Fruit fly (Drosophila melanogaster): ENCODE data around the gene CG32240.
A peak's percentile ranks its signal among the peaks of the same experiment; 100 is the strongest.

CG32240 gene

dm6 chr3L:4405922-4406321, 24.5 kb upstream of the CG32240 start, which contains the start of gene CG15019 (continued):
- TF ChIP-seq sug (tag; optimal IDR thresholded peaks at IDR 0.05) = no peak
- no peak for TF ChIP-seq gcm (GFP tag; optimal IDR thresholded peaks at IDR 0.05)
- TF ChIP-seq gce (GFP tag; IDR thresholded peaks at IDR 0.05) = no peak
- no peak for TF ChIP-seq dati (GFP tag; IDR thresholded peaks at IDR 0.05)
- no peak for TF ChIP-seq sisA (GFP tag; IDR thresholded peaks at IDR 0.05)
- TF ChIP-seq CG7928 (GFP tag; optimal IDR thresholded peaks at IDR 0.05) = peak; percentile 84
- peak; percentile 17; the same call in 1 of the 3 replicates for TF ChIP-seq CG14860 (GFP tag; IDR thresholded peaks at IDR 0.05; ENCODE audit: partially characterized antibody)
- TF ChIP-seq CG10274 (GFP tag; optimal IDR thresholded peaks at IDR 0.05) = no peak
- TF ChIP-seq Lim3 (GFP tag; IDR thresholded peaks at IDR 0.05) = no peak
- no peak for TF ChIP-seq CG18011 (GFP tag; optimal IDR thresholded peaks at IDR 0.05)
- TF ChIP-seq CG8944 (GFP tag; optimal IDR thresholded peaks at IDR 0.05) = no peak
- no peak for TF ChIP-seq Abd-B (GFP tag; optimal IDR thresholded peaks at IDR 0.05)
- TF ChIP-seq pros (GFP tag; optimal IDR thresholded peaks at IDR 0.05) = no peak
- peak; percentile 64 for TF ChIP-seq YL-1 (GFP tag; optimal IDR thresholded peaks at IDR 0.05)
- no peak for TF ChIP-seq GATAe (GFP tag; conservative IDR thresholded peaks at IDR 0.05)
- TF ChIP-seq HmgD (GFP tag; optimal IDR thresholded peaks at IDR 0.05) = no peak
- TF ChIP-seq CG15479 (GFP tag; optimal IDR thresholded peaks at IDR 0.05) = no peak
- TF ChIP-seq nerfin-2 (GFP tag; IDR thresholded peaks at IDR 0.05; ENCODE audit: partially characterized antibody) = 0 out of 2 replicates have a peak, but pooled peaks have one; percentile 51
- TF ChIP-seq CG7372 (GFP tag; IDR thresholded peaks at IDR 0.05) = no peak
- TF ChIP-seq CG31365 (tag; optimal IDR thresholded peaks at IDR 0.05) = no peak
- no peak for TF ChIP-seq wor (GFP tag; IDR thresholded peaks at IDR 0.05)
- no peak for TF ChIP-seq Awh (GFP tag; IDR thresholded peaks at IDR 0.05)
- no peak for TF ChIP-seq ken (GFP tag; IDR thresholded peaks at IDR 0.05)
- TF ChIP-seq CG9437 (GFP tag; optimal IDR thresholded peaks at IDR 0.05) = no peak
- no peak for TF ChIP-seq CG14667 (GFP tag; IDR thresholded peaks at IDR 0.05)
- peak; percentile 26; the same call in 1 of the 2 replicates for TF ChIP-seq NFAT (GFP tag; IDR thresholded peaks at IDR 0.05)
- no peak for TF ChIP-seq twi (tag; optimal IDR thresholded peaks at IDR 0.05)
- TF ChIP-seq Fer1 (GFP tag; optimal IDR thresholded peaks at IDR 0.05) = no peak
- TF ChIP-seq CG4360 (GFP tag; IDR thresholded peaks at IDR 0.05) = no peak
- peak; percentile 93 for TF ChIP-seq Dref (GFP tag; IDR thresholded peaks at IDR 0.05)
- TF ChIP-seq bab2 (GFP tag; optimal IDR thresholded peaks at IDR 0.05) = no peak
- TF ChIP-seq CG8924 (tag; optimal IDR thresholded peaks at IDR 0.05) = no peak
- TF ChIP-seq dm (GFP tag; optimal IDR thresholded peaks at IDR 0.05) = peak; percentile 97
- TF ChIP-seq CG13775 (GFP tag; optimal IDR thresholded peaks at IDR 0.05) = no peak
- no peak for TF ChIP-seq CG30431 (GFP tag; optimal IDR thresholded peaks at IDR 0.05)
- TF ChIP-seq CG34376 (GFP tag; optimal IDR thresholded peaks at IDR 0.05) = no peak
- TF ChIP-seq Nf-YA (GFP tag; IDR thresholded peaks at IDR 0.05) = no peak
- no peak for TF ChIP-seq Sox102F (GFP tag; optimal IDR thresholded peaks at IDR 0.05)
- no peak for TF ChIP-seq CG17385 (GFP tag; optimal IDR thresholded peaks at IDR 0.05)
- peak; percentile 55; the same call in 1 of the 2 replicates for TF ChIP-seq CG2129 (GFP tag; IDR thresholded peaks at IDR 0.05; ENCODE audit: partially characterized antibody)
- no peak for TF ChIP-seq CG2120 (GFP tag; optimal IDR thresholded peaks at IDR 0.05)
- TF ChIP-seq cwo (GFP tag; optimal IDR thresholded peaks at IDR 0.05) = no peak
- TF ChIP-seq esg (GFP tag; conservative IDR thresholded peaks at IDR 0.05) = no peak
- no peak for TF ChIP-seq CG9727 (GFP tag; optimal IDR thresholded peaks at IDR 0.05)
- TF ChIP-seq ems (GFP tag; optimal IDR thresholded peaks at IDR 0.05) = no peak
- no peak for TF ChIP-seq NC2α (GFP tag; optimal IDR thresholded peaks at IDR 0.05)
- no peak for TF ChIP-seq C15 (GFP tag; IDR thresholded peaks at IDR 0.05)
- TF ChIP-seq sima (GFP tag; optimal IDR thresholded peaks at IDR 0.05) = no peak
- no peak for TF ChIP-seq Hand (GFP tag; optimal IDR thresholded peaks at IDR 0.05)
- TF ChIP-seq disco-r (GFP tag; optimal IDR thresholded peaks at IDR 0.05) = no peak
- no peak for TF ChIP-seq p53 (GFP tag; optimal IDR thresholded peaks at IDR 0.05)
- no peak for TF ChIP-seq CG3847 (GFP tag; IDR thresholded peaks at IDR 0.05)

All from whole organism, embryonic.